Fruit fly (Drosophila melanogaster) whole organism, prepupa: ENCODE data around the gene CG13639.

Experiments used
- CG10669 ChIP-seq: fragments of 200-800 bp; sonication (Bioruptor generic); optimal IDR thresholded peaks from 3 replicates; lab custom pipeline; 2018; ENCODE audit warnings: missing biosample characterization, mild to moderate bottlenecking, missing genetic modification characterization, moderate library complexity
- CG11762 ChIP-seq: fragments of 200-800 bp; sonication (Bioruptor generic); optimal IDR thresholded peaks from 3 replicates; lab custom pipeline; 2016; ENCODE audit warnings: missing biosample characterization, missing genetic modification characterization; ENCODE audit not compliant: insufficient read depth
- CG32006 ChIP-seq: fragments of 200-800 bp; sonication (Bioruptor generic); optimal IDR thresholded peaks from 3 replicates; lab custom pipeline; 2017; ENCODE audit warnings: missing biosample characterization, mild to moderate bottlenecking, missing genetic modification characterization
- CG8632 ChIP-seq: fragments of 200-800 bp; sonication (Bioruptor generic); optimal IDR thresholded peaks from 3 replicates; lab custom pipeline; 2016; ENCODE audit warnings: missing biosample characterization, missing genetic modification characterization
- OdsH ChIP-seq: fragments of 200-800 bp; sonication (Bioruptor generic); optimal IDR thresholded peaks from 3 replicates; lab custom pipeline; 2016; ENCODE audit warnings: missing biosample characterization, missing genetic modification characterization
- Smox ChIP-seq: fragments of 200-800 bp; sonication (Bioruptor generic); optimal IDR thresholded peaks from 3 replicates; lab custom pipeline; 2016; ENCODE audit warnings: missing biosample characterization, missing genetic modification characterization
- Sox102F ChIP-seq: fragments of 200-800 bp; sonication (Bioruptor generic); optimal IDR thresholded peaks from 2 replicates; lab custom pipeline; 2016; ENCODE audit warnings: missing biosample characterization, mild to moderate bottlenecking, missing genetic modification characterization
- topi ChIP-seq: fragments of 200-800 bp; sonication (Bioruptor generic); optimal IDR thresholded peaks from 3 replicates; lab custom pipeline; 2016; ENCODE audit warnings: missing biosample characterization, missing genetic modification characterization

DNA sequence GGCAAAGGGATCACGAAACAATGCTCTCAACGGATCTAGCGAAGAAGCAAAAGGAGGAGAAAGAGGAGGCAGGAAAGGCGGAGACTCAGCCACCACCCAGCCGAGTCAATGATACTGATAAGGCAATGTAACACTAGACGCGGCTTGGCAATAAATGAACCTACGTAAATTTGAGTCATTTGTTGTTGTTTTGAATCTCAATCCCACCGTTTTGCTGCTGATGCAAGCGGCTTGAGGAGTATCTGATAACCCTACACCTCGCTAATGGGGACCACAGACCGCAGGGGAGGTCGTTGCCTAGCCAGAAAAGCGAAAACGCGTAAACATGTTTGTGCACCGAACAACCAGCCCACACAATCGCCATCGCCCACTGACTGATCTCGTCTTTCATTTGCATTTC lies 18.5 kb upstream of the CG13639 start:
- TF ChIP-seq CG32006 (GFP tag; lab: Kevin White, UChicago) (no peak), OdsH (GFP tag; lab: Kevin White, UChicago) (no peak), Smox (GFP tag; lab: Kevin White, UChicago) (no peak), CG8632 (GFP tag; lab: Kevin White, UChicago) (no peak), CG10669 (GFP tag; lab: Kevin White, UChicago) (no peak), Sox102F (GFP tag; lab: Kevin White, UChicago) (no peak), CG11762 (GFP tag; lab: Kevin White, UChicago) (no peak), topi (GFP tag; lab: Kevin White, UChicago) (no peak)
